Worm (Caenorhabditis elegans): ENCODE data around the gene F55C5.10.

F55C5.10 gene

ce11 chrV:12283187-12283586 is at the start of gene F55C5.10:
F55C5.10 (plus strand) TSS chrV:12283487.
- TF ChIP-seq flt-1 (GFP tag; IDR thresholded peaks at IDR 0.05) (no peak), med-1 (GFP tag; optimal IDR thresholded peaks at IDR 0.05; ENCODE audit: insufficient read depth) (no peak), tab-1 (GFP tag; IDR thresholded peaks at IDR 0.05) (no peak), ref-1 (GFP tag; conservative IDR thresholded peaks at IDR 0.05) (no peak), klf-2 (GFP tag; conservative IDR thresholded peaks at IDR 0.05) (no peak), T22C8.4 (GFP tag; IDR thresholded peaks at IDR 0.05) (no peak), ztf-23 (GFP tag; IDR thresholded peaks at IDR 0.05) (no peak), cog-1 (tag; optimal IDR thresholded peaks at IDR 0.05) (no peak), ztf-29 (GFP tag; IDR thresholded peaks at IDR 0.05) (no peak)

ce11 chrV:12234293-12235004 is 48.8 kb upstream of the F55C5.10 start, which contains the start of gene myo-3:
myo-3 (minus strand) TSS chrV:12234343.
- TF ChIP-seq med-1 (GFP tag; optimal IDR thresholded peaks at IDR 0.05; ENCODE audit: insufficient read depth) (no peak), cog-1 (tag; optimal IDR thresholded peaks at IDR 0.05) (no peak), T22C8.4 (GFP tag; IDR thresholded peaks at IDR 0.05) (no peak), ref-1 (GFP tag; conservative IDR thresholded peaks at IDR 0.05) (no peak), klf-2 (GFP tag; conservative IDR thresholded peaks at IDR 0.05) (no peak), ztf-23 (GFP tag; IDR thresholded peaks at IDR 0.05) (no peak), flt-1 (GFP tag; IDR thresholded peaks at IDR 0.05) (no peak), tab-1 (GFP tag; IDR thresholded peaks at IDR 0.05) (no peak), ztf-29 (GFP tag; IDR thresholded peaks at IDR 0.05) (no peak)

- no peak for TF ChIP-seq ztf-23 (GFP tag; IDR thresholded peaks at IDR 0.05)
- no peak for TF ChIP-seq tab-1 (GFP tag; IDR thresholded peaks at IDR 0.05)
- no peak for TF ChIP-seq ztf-29 (GFP tag; IDR thresholded peaks at IDR 0.05)
- no peak for TF ChIP-seq klf-2 (GFP tag; conservative IDR thresholded peaks at IDR 0.05)
- no peak for TF ChIP-seq med-1 (GFP tag; optimal IDR thresholded peaks at IDR 0.05; ENCODE audit: insufficient read depth)
- no peak for TF ChIP-seq ref-1 (GFP tag; conservative IDR thresholded peaks at IDR 0.05)
- no peak for TF ChIP-seq cog-1 (tag; optimal IDR thresholded peaks at IDR 0.05)
- no peak for TF ChIP-seq flt-1 (GFP tag; IDR thresholded peaks at IDR 0.05)
- TF ChIP-seq T22C8.4 (GFP tag; IDR thresholded peaks at IDR 0.05): no peak
These were observed 47.8 kb upstream of the F55C5.10 start for ce11 chrV:12235502-12235901.

- TF ChIP-seq med-1 (GFP tag; optimal IDR thresholded peaks at IDR 0.05; ENCODE audit: insufficient read depth) (no peak), ztf-29 (GFP tag; IDR thresholded peaks at IDR 0.05) (no peak), klf-2 (GFP tag; conservative IDR thresholded peaks at IDR 0.05) (no peak), ztf-23 (GFP tag; IDR thresholded peaks at IDR 0.05) (no peak)
These were observed 42.2 kb upstream of the F55C5.10 start, which contains the start of gene ttr-22 for ce11 chrV:12241126-12241525. ttr-22 (plus strand) TSS chrV:12241426.

- TF ChIP-seq cog-1 (tag; optimal IDR thresholded peaks at IDR 0.05) (no peak), ztf-23 (GFP tag; IDR thresholded peaks at IDR 0.05) (no peak), klf-2 (GFP tag; conservative IDR thresholded peaks at IDR 0.05) (no peak), flt-1 (GFP tag; IDR thresholded peaks at IDR 0.05) (no peak), T22C8.4 (GFP tag; IDR thresholded peaks at IDR 0.05) (no peak), ztf-29 (GFP tag; IDR thresholded peaks at IDR 0.05) (no peak), med-1 (GFP tag; optimal IDR thresholded peaks at IDR 0.05; ENCODE audit: insufficient read depth) (no peak), ref-1 (GFP tag; conservative IDR thresholded peaks at IDR 0.05) (no peak), tab-1 (GFP tag; IDR thresholded peaks at IDR 0.05) (no peak)
These were observed 38.1 kb upstream of the F55C5.10 start, which contains the start of the genes T04H1.13, slfl-5 and rad-50 for ce11 chrV:12244980-12245742. T04H1.13 (minus strand) TSS chrV:12245030. slfl-5 (minus strand) TSS chrV:12245044. rad-50 (plus strand) TSS chrV:12245646.

ce11 chrV:12245777-12246452 is 37.4 kb upstream of the F55C5.10 start:
- TF ChIP-seq T22C8.4 (GFP tag; IDR thresholded peaks at IDR 0.05): no peak
- no peak for TF ChIP-seq cog-1 (tag; optimal IDR thresholded peaks at IDR 0.05)
- TF ChIP-seq tab-1 (GFP tag; IDR thresholded peaks at IDR 0.05): no peak
- no peak for TF ChIP-seq flt-1 (GFP tag; IDR thresholded peaks at IDR 0.05)
- no peak for TF ChIP-seq med-1 (GFP tag; optimal IDR thresholded peaks at IDR 0.05; ENCODE audit: insufficient read depth)
- TF ChIP-seq ztf-29 (GFP tag; IDR thresholded peaks at IDR 0.05): no peak
- no peak for TF ChIP-seq klf-2 (GFP tag; conservative IDR thresholded peaks at IDR 0.05)
- TF ChIP-seq ztf-23 (GFP tag; IDR thresholded peaks at IDR 0.05): no peak
- no peak for TF ChIP-seq ref-1 (GFP tag; conservative IDR thresholded peaks at IDR 0.05)

ce11 chrV:12251041-12251440 is 32.2 kb upstream of the F55C5.10 start, which contains the start of gene T04H1.5:
T04H1.5 (plus strand) TSS chrV:12251341.
- TF ChIP-seq med-1 (GFP tag; optimal IDR thresholded peaks at IDR 0.05; ENCODE audit: insufficient read depth) (no peak), ztf-23 (GFP tag; IDR thresholded peaks at IDR 0.05) (no peak), ztf-29 (GFP tag; IDR thresholded peaks at IDR 0.05) (no peak), tab-1 (GFP tag; IDR thresholded peaks at IDR 0.05) (no peak), flt-1 (GFP tag; IDR thresholded peaks at IDR 0.05) (no peak), klf-2 (GFP tag; conservative IDR thresholded peaks at IDR 0.05) (no peak), T22C8.4 (GFP tag; IDR thresholded peaks at IDR 0.05) (no peak), ref-1 (GFP tag; conservative IDR thresholded peaks at IDR 0.05) (no peak), cog-1 (tag; optimal IDR thresholded peaks at IDR 0.05) (no peak)

- TF ChIP-seq ztf-23 (GFP tag; IDR thresholded peaks at IDR 0.05) (no peak), ref-1 (GFP tag; conservative IDR thresholded peaks at IDR 0.05) (no peak), flt-1 (GFP tag; IDR thresholded peaks at IDR 0.05) (no peak), tab-1 (GFP tag; IDR thresholded peaks at IDR 0.05) (no peak)
These were observed 31.0 kb upstream of the F55C5.10 start, which contains the start of gene lrx-1 for ce11 chrV:12252272-12252671. lrx-1 (plus strand) TSS chrV:12252572.

ce11 chrV:12255343-12255742 is 27.9 kb upstream of the F55C5.10 start, which contains the start of gene T04H1.12:
T04H1.12 (plus strand) TSS chrV:12255643.
- TF ChIP-seq T22C8.4 (GFP tag; IDR thresholded peaks at IDR 0.05) (no peak), ztf-23 (GFP tag; IDR thresholded peaks at IDR 0.05) (no peak), tab-1 (GFP tag; IDR thresholded peaks at IDR 0.05) (no peak), med-1 (GFP tag; optimal IDR thresholded peaks at IDR 0.05; ENCODE audit: insufficient read depth) (no peak), flt-1 (GFP tag; IDR thresholded peaks at IDR 0.05) (no peak), ref-1 (GFP tag; conservative IDR thresholded peaks at IDR 0.05) (no peak), cog-1 (tag; optimal IDR thresholded peaks at IDR 0.05) (no peak), klf-2 (GFP tag; conservative IDR thresholded peaks at IDR 0.05) (no peak), ztf-29 (GFP tag; IDR thresholded peaks at IDR 0.05) (no peak)

All from whole organism, midembryonic.